Worm (Caenorhabditis elegans): ENCODE results near the gene ubh-1.

DNA sequence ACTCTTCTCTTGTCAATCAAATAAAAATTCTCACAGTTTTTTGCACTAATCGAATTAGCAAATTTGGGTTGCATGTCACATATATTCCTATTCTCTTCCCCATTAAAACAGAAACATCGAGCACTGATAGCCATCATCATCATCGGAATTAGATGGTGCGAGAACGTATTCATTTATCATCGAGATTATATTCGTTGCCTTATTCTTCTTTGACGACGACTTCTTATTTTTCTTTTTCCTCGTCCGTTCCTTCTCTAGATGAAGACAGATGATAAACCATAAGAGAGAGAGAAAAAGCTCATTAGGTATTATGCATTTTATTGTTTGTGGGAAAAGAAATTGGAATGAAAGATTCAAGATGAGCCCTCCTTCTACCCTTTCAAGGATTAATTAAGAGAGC is 40.0 kb downstream of the ubh-1 start:
- TF ChIP-seq dao-5 (tag; optimal IDR thresholded peaks at IDR 0.05) (no peak), W03F9.2 (tag; optimal IDR thresholded peaks at IDR 0.05) (no peak)

Measured in whole organism, L4/young adult.